Worm (Caenorhabditis elegans) whole organism, early embryonic: ENCODE data around the gene R08D7.4.

Experiments
- B0310.2 ChIP-seq: sonication (generic microtip); optimal IDR thresholded peaks from 2 replicates; lab custom pipeline; 2016; ENCODE audit warnings: mild to moderate bottlenecking, missing genetic modification characterization, missing compliant biosample characterization
- ama-1 ChIP-seq: fragments of 150-350 bp; optimal IDR thresholded peaks from 2 replicates; lab custom pipeline; 2014
- ceh-13 ChIP-seq: fragments of 200-800 bp; sonication (Bioruptor generic); optimal IDR thresholded peaks from 2 replicates; lab custom pipeline; 2018; ENCODE audit warnings: mild to moderate bottlenecking, missing genetic modification characterization, missing compliant biosample characterization
- ceh-36 ChIP-seq: sonication (generic microtip); optimal IDR thresholded peaks from 2 replicates; lab custom pipeline; 2016; ENCODE audit warnings: missing genetic modification characterization, inconsistent platforms, missing compliant biosample characterization
- flt-1 ChIP-seq: fragments of 200-800 bp; sonication (Bioruptor generic); IDR thresholded peaks from 2 replicates; pipeline ENCODE4 v1.3.6; 2022; ENCODE audit warnings: missing genetic modification characterization, missing compliant biosample characterization
- hmbx-1 ChIP-seq: sonication (generic microtip); optimal IDR thresholded peaks from 2 replicates; lab custom pipeline; 2016; ENCODE audit warnings: mild to moderate bottlenecking, missing genetic modification characterization, missing compliant biosample characterization
- hmg-4 ChIP-seq: fragments of 200-800 bp; sonication (Bioruptor generic); optimal IDR thresholded peaks from 2 replicates; lab custom pipeline; 2018; ENCODE audit warnings: mild to moderate bottlenecking, missing genetic modification characterization, missing compliant biosample characterization
- pes-1 ChIP-seq: fragments of 200-800 bp; sonication (Bioruptor generic); IDR thresholded peaks from 2 replicates; pipeline ENCODE4 v1.3.6; 2022; ENCODE audit warnings: missing genetic modification reagents, missing genetic modification characterization, missing compliant biosample characterization
- scrt-1 ChIP-seq: fragments of 200-800 bp; sonication (Bioruptor generic); IDR thresholded peaks from 2 replicates; pipeline ENCODE4 v1.3.6; 2022; ENCODE audit warnings: missing genetic modification characterization, missing compliant biosample characterization
- sea-1 ChIP-seq: fragments of 200-800 bp; sonication (Bioruptor generic); conservative IDR thresholded peaks from 2 replicates; pipeline ENCODE4 v1.3.6; 2022; ENCODE audit warnings: missing genetic modification characterization, missing compliant biosample characterization
- tbx-37 ChIP-seq: fragments of 200-800 bp; sonication (Bioruptor generic); conservative IDR thresholded peaks from 2 replicates; pipeline ENCODE4 v1.3.6; 2022; ENCODE audit warnings: missing genetic modification reagents, missing genetic modification characterization, missing compliant biosample characterization
- tra-4 ChIP-seq: sonication (generic microtip); optimal IDR thresholded peaks from 2 replicates; lab custom pipeline; 2017; ENCODE audit warnings: missing genetic modification characterization, missing compliant biosample characterization

DNA sequence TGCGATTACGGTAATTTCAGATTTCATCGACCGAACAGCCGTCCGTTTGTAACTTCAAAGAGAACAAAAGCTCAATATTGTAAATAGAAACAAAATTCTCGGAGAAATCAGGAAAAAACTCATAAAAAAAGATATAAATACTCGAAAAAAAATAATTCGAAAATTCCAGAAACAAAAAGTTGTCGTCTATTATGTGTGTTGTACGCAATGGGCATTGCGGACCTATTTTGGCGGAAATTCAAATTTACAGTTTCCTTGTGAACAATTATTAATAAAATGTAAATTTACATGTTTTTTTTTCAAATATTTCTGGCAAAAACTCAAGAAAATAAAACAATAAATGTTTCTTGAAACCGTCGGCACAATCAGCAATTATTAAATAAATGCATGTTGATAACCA is 13.8 kb downstream of the R08D7.4 start:
- TF ChIP-seq scrt-1 (GFP tag; lab: Robert Waterston, UW) (no peak), ama-1 (no peak), B0310.2 (tag; lab: Kevin White, UChicago) (no peak), hmg-4 (no peak), tbx-37 (GFP tag; lab: Robert Waterston, UW) (no peak), flt-1 (GFP tag; lab: Robert Waterston, UW) (no peak), ceh-36 (tag; lab: Kevin White, UChicago) (no peak), ceh-13 (GFP tag; lab: Kevin White, UChicago) (no peak), pes-1 (GFP tag; lab: Robert Waterston, UW) (no peak), hmbx-1 (tag; lab: Kevin White, UChicago) (no peak), tra-4 (tag; lab: Kevin White, UChicago) (no peak), sea-1 (GFP tag; lab: Robert Waterston, UW) (no peak)
